Fruit fly (Drosophila melanogaster) whole organism, wandering third instar larva: ENCODE results near the gene colt.
A peak's percentile ranks its signal among the peaks of the same experiment; 100 is the strongest.

Experiments used
- Abd-B ChIP-seq: fragments of >200 bp; optimal IDR thresholded peaks from 2 replicates; lab custom pipeline; 2017; ENCODE audit warnings: missing biosample characterization, missing genetic modification characterization
- Dfd ChIP-seq: fragments of >200 bp; optimal IDR thresholded peaks from 2 replicates; lab custom pipeline; 2017; ENCODE audit warnings: missing biosample characterization, missing genetic modification characterization
- HLH106 ChIP-seq: fragments of 200-800 bp; optimal IDR thresholded peaks from 3 replicates; lab custom pipeline; 2019; ENCODE audit warnings: missing biosample characterization, mild to moderate bottlenecking, missing genetic modification characterization, moderate library complexity
- br ChIP-seq: fragments of 200-800 bp; sonication (Bioruptor generic); optimal IDR thresholded peaks from 2 replicates; lab custom pipeline; 2016; ENCODE audit warnings: missing biosample characterization, missing genetic modification characterization
- brk ChIP-seq: fragments of 200-800 bp; sonication (Bioruptor generic); optimal IDR thresholded peaks from 2 replicates; lab custom pipeline; 2016; ENCODE audit warnings: missing biosample characterization, mild to moderate bottlenecking, missing genetic modification characterization
- dsf ChIP-seq: sonication (Bioruptor generic); optimal IDR thresholded peaks from 2 replicates; lab custom pipeline; 2016; ENCODE audit warnings: missing biosample characterization, missing genetic modification characterization, borderline replicate concordance
- foxo ChIP-seq, 2 experiments: fragments of 200-800 bp; sonication (Bioruptor generic); optimal IDR thresholded peaks; 2 replicates in 1 of 2; 3 replicates in 1 of 2; lab custom pipeline; 2016 to 2017; ENCODE audit warnings: missing biosample characterization in 2 of 2, missing genetic modification characterization in 2 of 2
- lola ChIP-seq: fragments of >200 bp; optimal IDR thresholded peaks from 2 replicates; lab custom pipeline; 2017; ENCODE audit warnings: missing biosample characterization, missing genetic modification characterization
- psq ChIP-seq: fragments of 200-800 bp; sonication (Bioruptor generic); optimal IDR thresholded peaks from 3 replicates; lab custom pipeline; 2017; ENCODE audit warnings: missing biosample characterization, mild to moderate bottlenecking, missing genetic modification characterization, moderate library complexity
- sage ChIP-seq: fragments of 200-800 bp; sonication (Bioruptor generic); optimal IDR thresholded peaks from 2 replicates; lab custom pipeline; 2016; ENCODE audit warnings: missing biosample characterization, mild to moderate bottlenecking, missing genetic modification characterization
- usp ChIP-seq: fragments of >200 bp; optimal IDR thresholded peaks from 2 replicates; lab custom pipeline; 2017; ENCODE audit warnings: missing biosample characterization, missing genetic modification characterization

DNA sequence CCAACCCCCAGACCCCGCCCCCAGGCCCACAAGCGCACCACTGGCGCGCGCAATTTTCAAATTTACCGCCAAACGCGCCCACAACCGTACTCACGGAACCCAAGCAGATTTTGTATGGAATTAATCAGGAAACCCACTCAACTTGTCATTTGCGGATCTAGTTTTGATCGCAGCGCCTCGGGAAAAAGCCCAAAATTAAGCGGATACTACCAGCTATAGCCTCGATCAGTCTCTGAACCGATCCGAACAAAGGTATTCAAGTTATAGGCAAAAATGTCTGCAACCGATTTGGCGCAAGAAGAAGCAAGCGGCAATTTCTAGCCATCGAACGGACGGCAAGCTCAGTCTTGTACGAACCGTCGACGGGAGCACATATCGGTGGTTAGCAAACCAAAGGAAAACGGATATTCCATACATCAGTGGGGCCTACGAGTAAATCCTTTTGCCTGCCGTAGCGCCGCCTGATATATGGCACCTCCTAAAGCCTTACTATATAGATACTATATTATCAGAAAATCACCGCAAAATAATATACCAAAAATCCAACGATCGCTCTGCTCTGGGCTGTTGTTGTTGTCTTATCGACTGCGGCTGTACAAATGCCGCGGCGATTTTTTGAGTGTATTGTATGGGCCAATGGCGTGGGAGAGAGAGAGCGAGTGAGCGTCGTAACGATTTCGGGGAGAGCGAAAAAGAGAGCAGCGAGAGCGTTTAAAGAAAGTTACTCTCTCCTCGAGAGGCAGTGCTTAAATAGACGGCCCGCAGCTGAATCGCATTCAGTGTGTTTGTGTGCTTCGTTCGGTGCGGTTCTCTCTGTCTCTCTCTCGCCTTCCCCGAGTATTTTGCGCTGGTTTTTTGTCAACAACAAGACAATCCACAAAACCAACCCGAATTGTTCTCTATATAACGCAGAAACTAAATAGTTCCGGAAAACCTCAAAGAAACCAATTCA lies 17.1 kb downstream of the colt start, which contains the start of gene Pgk:
- TF ChIP-seq brk (peak; percentile 44), Dfd (GFP tag; lab: Kevin White, UChicago) (no peak), HLH106 (tag; lab: Kevin White, UChicago) (peak; percentile 59), dsf (GFP tag; lab: Kevin White, UChicago) (peak; percentile 47), Abd-B (GFP tag; lab: Kevin White, UChicago) (no peak), psq (GFP tag; lab: Kevin White, UChicago) (peak; percentile 27), lola (GFP tag; lab: Kevin White, UChicago) (no peak), usp (GFP tag; lab: Kevin White, UChicago) (no peak), sage (GFP tag; lab: Kevin White, UChicago) (peak; percentile 80), br (GFP tag; lab: Kevin White, UChicago) (peak; percentile 61), foxo (GFP tag; optimal IDR thresholded peaks at IDR 0.05; lab: Kevin White, UChicago) (peak; percentile 38 to 47)
